Worm (Caenorhabditis elegans) whole organism, young adult: ENCODE measurements around the gene srw-57.
A peak's percentile ranks its signal among the peaks of the same experiment; 100 is the strongest.

Experiments
- B0019.2 ChIP-seq: fragments of 200-800 bp; sonication (Bioruptor generic); conservative IDR thresholded peaks from 2 replicates; pipeline ENCODE4 v1.3.6; 2022; ENCODE audit warnings: missing genetic modification reagents, missing genetic modification characterization, missing compliant biosample characterization
- B0336.3 ChIP-seq: fragments of 200-800 bp; sonication (Bioruptor generic); IDR thresholded peaks from 2 replicates; pipeline ENCODE4 v1.3.6; 2022; ENCODE audit warnings: missing genetic modification characterization, missing compliant biosample characterization
- F22D6.2 ChIP-seq: sonication (generic microtip); optimal IDR thresholded peaks from 2 replicates; lab custom pipeline; 2016; ENCODE audit warnings: mild to moderate bottlenecking, missing genetic modification characterization, missing compliant biosample characterization
- F39B2.1 ChIP-seq: fragments of 200-800 bp; sonication (Bioruptor generic); IDR thresholded peaks from 2 replicates; pipeline ENCODE4 v1.3.6; 2022; ENCODE audit warnings: missing genetic modification reagents, missing genetic modification characterization, missing compliant biosample characterization
- Y53F4B.3 ChIP-seq: fragments of 200-800 bp; sonication (Bioruptor generic); IDR thresholded peaks from 2 replicates; pipeline ENCODE4 v1.3.6; 2022; ENCODE audit warnings: missing genetic modification reagents, missing genetic modification characterization, missing compliant biosample characterization
- Y79H2A.3 ChIP-seq: fragments of 200-800 bp; sonication (Bioruptor generic); conservative IDR thresholded peaks from 2 replicates; pipeline ENCODE4 v1.3.6; 2022; ENCODE audit warnings: missing genetic modification reagents, missing genetic modification characterization, missing compliant biosample characterization
- akir-1 ChIP-seq: fragments of 200-800 bp; sonication (Bioruptor generic); optimal IDR thresholded peaks from 2 replicates; lab custom pipeline; 2018; ENCODE audit warnings: mild to moderate bottlenecking, missing genetic modification characterization, moderate library complexity, missing compliant biosample characterization
- attf-6 ChIP-seq: fragments of 200-800 bp; sonication (Bioruptor generic); IDR thresholded peaks from 2 replicates; pipeline ENCODE4 v1.3.6; 2022; ENCODE audit warnings: missing genetic modification reagents, missing genetic modification characterization, missing compliant biosample characterization
- cebp-1 ChIP-seq, 2 experiments: fragments of 200-800 bp in 1 of 2; sonication (Bioruptor generic) in 1 of 2; sonication (generic microtip) in 1 of 2; IDR thresholded peaks in 1 of 2; optimal IDR thresholded peaks in 1 of 2; 2 replicates each; pipeline versions ENCODE4 v1.3.6 to Lab custom; 2017 to 2022; ENCODE audit warnings: missing compliant biosample characterization in 2 of 2, missing genetic modification characterization in 2 of 2, mild to moderate bottlenecking in 1 of 2, missing genetic modification reagents in 1 of 2, moderate library complexity in 1 of 2
- cebp-2 ChIP-seq: fragments of 200-800 bp; sonication (Bioruptor generic); IDR thresholded peaks from 2 replicates; pipeline ENCODE4 v1.3.6; 2022; ENCODE audit warnings: missing genetic modification characterization, missing compliant biosample characterization
- chd-7 ChIP-seq: sonication (generic microtip); optimal IDR thresholded peaks from 2 replicates; lab custom pipeline; 2016; ENCODE audit warnings: mild to moderate bottlenecking, missing genetic modification characterization, moderate library complexity, missing compliant biosample characterization
- dox-1 ChIP-seq: fragments of 200-800 bp; sonication (Bioruptor generic); IDR thresholded peaks from 2 replicates; pipeline ENCODE4 v1.3.6; 2022; ENCODE audit warnings: missing genetic modification reagents, missing genetic modification characterization, missing compliant biosample characterization
- egl-44 ChIP-seq: fragments of 200-800 bp; sonication (Bioruptor generic); IDR thresholded peaks from 2 replicates; pipeline ENCODE4 v1.3.6; 2022; ENCODE audit warnings: missing genetic modification reagents, missing genetic modification characterization, missing compliant biosample characterization
- fkh-3 ChIP-seq: sonication (generic microtip); optimal IDR thresholded peaks from 2 replicates; lab custom pipeline; 2016; ENCODE audit warnings: mild to moderate bottlenecking, missing genetic modification characterization, missing compliant biosample characterization
- hlh-12 ChIP-seq: sonication (generic microtip); optimal IDR thresholded peaks from 2 replicates; lab custom pipeline; 2016; ENCODE audit warnings: missing genetic modification characterization, missing compliant biosample characterization
- hmg-1.2 ChIP-seq: fragments of 200-800 bp; sonication (Bioruptor generic); IDR thresholded peaks from 2 replicates; pipeline ENCODE4 v1.3.6; 2022; ENCODE audit warnings: missing genetic modification reagents, missing genetic modification characterization, missing compliant biosample characterization
- hsf-1 ChIP-seq: fragments of 200-800 bp; sonication (Bioruptor generic); IDR thresholded peaks from 2 replicates; pipeline ENCODE4 v1.3.6; 2022; ENCODE audit warnings: missing genetic modification reagents, missing genetic modification characterization, missing compliant biosample characterization
- lin-26 ChIP-seq: fragments of 200-800 bp; sonication (Bioruptor generic); IDR thresholded peaks from 2 replicates; pipeline ENCODE4 v1.3.6; 2022; ENCODE audit warnings: missing genetic modification reagents, missing genetic modification characterization, missing compliant biosample characterization
- lin-35 ChIP-seq, 3 experiments: fragments of 150-350 bp in 2 of 3; sonication (generic microtip) in 1 of 3; optimal IDR thresholded peaks; 2 replicates each; lab custom pipeline; 2014 to 2018; ENCODE audit warnings: missing biosample characterization in 3 of 3, missing genetic modification characterization in 3 of 3, missing genetic modification reagents in 3 of 3
- lir-1 ChIP-seq: fragments of 200-800 bp; sonication (Bioruptor generic); conservative IDR thresholded peaks from 2 replicates; pipeline ENCODE4 v1.3.6; 2022; ENCODE audit warnings: missing genetic modification reagents, missing genetic modification characterization, missing compliant biosample characterization
- madf-3 ChIP-seq: fragments of 200-800 bp; sonication (Bioruptor generic); IDR thresholded peaks from 2 replicates; pipeline ENCODE4 v1.3.6; 2022; ENCODE audit warnings: missing genetic modification reagents, missing genetic modification characterization, missing compliant biosample characterization
- madf-6 ChIP-seq: fragments of 200-800 bp; sonication (Bioruptor generic); IDR thresholded peaks from 2 replicates; pipeline ENCODE4 v1.3.6; 2022; ENCODE audit warnings: missing genetic modification reagents, missing genetic modification characterization, missing compliant biosample characterization
- mcd-1 ChIP-seq: fragments of 200-800 bp; sonication (Bioruptor generic); IDR thresholded peaks from 2 replicates; pipeline ENCODE4 v1.3.6; 2022; ENCODE audit warnings: missing genetic modification reagents, missing genetic modification characterization, missing compliant biosample characterization
- mel-28 ChIP-seq: sonication (generic microtip); optimal IDR thresholded peaks from 2 replicates; lab custom pipeline; 2016; ENCODE audit warnings: borderline replicate concordance, mild to moderate bottlenecking, missing genetic modification characterization, missing compliant biosample characterization
- nhr-80 ChIP-seq: sonication (generic microtip); optimal IDR thresholded peaks from 2 replicates; lab custom pipeline; 2016; ENCODE audit warnings: missing genetic modification characterization, missing compliant biosample characterization
- snpc-1.1 ChIP-seq: sonication (generic microtip); optimal IDR thresholded peaks from 2 replicates; lab custom pipeline; 2017; ENCODE audit warnings: missing genetic modification characterization, mild to moderate bottlenecking, missing compliant biosample characterization, antibody characterized with exemption, moderate library complexity, missing genotype, missing genetic modification reagents; ENCODE audit not compliant: insufficient read depth
- tbx-9 ChIP-seq: sonication (generic microtip); optimal IDR thresholded peaks from 2 replicates; lab custom pipeline; 2016; ENCODE audit warnings: borderline replicate concordance, missing genetic modification characterization, inconsistent platforms, missing compliant biosample characterization
- zfh-2 ChIP-seq: fragments of 200-800 bp; sonication (Bioruptor generic); conservative IDR thresholded peaks from 2 replicates; pipeline ENCODE4 v1.3.6; 2022; ENCODE audit warnings: missing genetic modification reagents, missing genetic modification characterization, missing compliant biosample characterization
- ztf-22 ChIP-seq: fragments of 200-800 bp; sonication (Bioruptor generic); optimal IDR thresholded peaks from 2 replicates; lab custom pipeline; 2018; ENCODE audit warnings: mild to moderate bottlenecking, missing genetic modification characterization, moderate library complexity, missing compliant biosample characterization
- ztf-3 ChIP-seq: fragments of 200-800 bp; sonication (Bioruptor generic); optimal IDR thresholded peaks from 2 replicates; lab custom pipeline; 2018; ENCODE audit warnings: mild to moderate bottlenecking, missing genetic modification characterization, missing compliant biosample characterization

srw-57 gene

ce11 chrV:15920273-15920672 is 34.6 kb downstream of the srw-57 start, which contains the start of gene F35E8.10:
Gene F35E8.10, minus strand, starts transcription at chrV:15920373.
- TF ChIP-seq dox-1 (GFP tag; lab: Robert Waterston, UW) (no peak), hmg-1.2 (no peak), tbx-9 (tag; lab: Kevin White, UChicago) (no peak), mel-28 (no peak), egl-44 (GFP tag; lab: Robert Waterston, UW) (no peak)

- no peak for TF ChIP-seq attf-6 (GFP tag; lab: Robert Waterston, UW)
- no peak for TF ChIP-seq fkh-3 (tag; lab: Kevin White, UChicago)
- no peak for TF ChIP-seq B0336.3
- TF ChIP-seq ztf-22 (GFP tag; lab: Kevin White, UChicago): no peak
- TF ChIP-seq Y79H2A.3 (GFP tag; lab: Robert Waterston, UW): no peak
- no peak for TF ChIP-seq hlh-12 (tag; lab: Kevin White, UChicago)
- no peak for TF ChIP-seq lir-1
- TF ChIP-seq ztf-3 (GFP tag; lab: Kevin White, UChicago): no peak
Observed at ce11 chrV:15917458-15917857, 37.4 kb downstream of the srw-57 start, which contains the start of gene F35E8.9. Gene F35E8.9, minus strand, starts transcription at chrV:15917558.

- peak; percentile 86 for TF ChIP-seq cebp-1 (GFP tag; IDR thresholded peaks at IDR 0.05; lab: Robert Waterston, UW)
- TF ChIP-seq cebp-1 (tag; optimal IDR thresholded peaks at IDR 0.05; lab: Kevin White, UChicago): peak; percentile 93
- TF ChIP-seq madf-6 (GFP tag; lab: Robert Waterston, UW): no peak
- peak; percentile 82 for TF ChIP-seq nhr-80
Observed at ce11 chrV:15915919-15916318, 38.9 kb downstream of the srw-57 start, which contains the start of gene gst-38. Gene gst-38, minus strand, starts transcription at chrV:15916070.

- TF ChIP-seq chd-7 (tag; lab: Kevin White, UChicago) (no peak), mel-28 (no peak), lin-26 (GFP tag; lab: Robert Waterston, UW) (no peak), hsf-1 (GFP tag; lab: Robert Waterston, UW) (no peak), lin-35 (GFP tag; optimal IDR thresholded peaks at IDR 0.05; lab: Kevin White, UChicago) (no peak), snpc-1.1 (tag; lab: Kevin White, UChicago) (no peak), akir-1 (GFP tag; lab: Kevin White, UChicago) (no peak), F22D6.2 (tag; lab: Kevin White, UChicago) (no peak), F39B2.1 (GFP tag; lab: Robert Waterston, UW) (no peak), madf-3 (GFP tag; lab: Robert Waterston, UW) (no peak), Y53F4B.3 (GFP tag; lab: Robert Waterston, UW) (no peak), mcd-1 (GFP tag; lab: Robert Waterston, UW) (no peak)
Observed at ce11 chrV:15915307-15915706, 39.5 kb downstream of the srw-57 start.

- TF ChIP-seq zfh-2 (GFP tag; lab: Robert Waterston, UW): peak; percentile 59
- no peak for TF ChIP-seq B0019.2 (GFP tag; lab: Robert Waterston, UW)
- TF ChIP-seq cebp-2 (GFP tag; lab: Robert Waterston, UW): 0 out of 2 replicates have a peak, but pooled peaks have one; percentile 67
- no peak for TF ChIP-seq B0336.3
- TF ChIP-seq, all 124 proteins: peak for 2
Observed at ce11 chrV:15914774-15915173, 40.1 kb downstream of the srw-57 start.
